Fruit fly (Drosophila melanogaster) whole organism, embryonic: ENCODE results near the gene CG9360.

Experiments
- CG10366 ChIP-seq: fragments of 200-800 bp; sonication (Bioruptor generic); IDR thresholded peaks from 2 replicates; pipeline ENCODE4 v1.3.6; 2022; ENCODE audit warnings: missing biosample characterization, missing genetic modification characterization
- CG11398 ChIP-seq: fragments of 200-800 bp; sonication (Bioruptor generic); optimal IDR thresholded peaks from 2 replicates; lab custom pipeline; 2016; ENCODE audit warnings: missing biosample characterization, missing genetic modification characterization
- CG11695 ChIP-seq: fragments of 200-800 bp; sonication (Bioruptor generic); IDR thresholded peaks from 3 replicates; pipeline ENCODE4 v1.3.6; 2022; ENCODE audit warnings: missing biosample characterization, missing genetic modification characterization
- CG14014 ChIP-seq: fragments of 200-800 bp; sonication (Bioruptor generic); IDR thresholded peaks from 2 replicates; pipeline ENCODE4 v1.3.6; 2022; ENCODE audit warnings: missing biosample characterization, missing genetic modification characterization
- CG17912 ChIP-seq: fragments of 200-800 bp; sonication (Bioruptor generic); optimal IDR thresholded peaks from 2 replicates; lab custom pipeline; 2018; ENCODE audit warnings: missing biosample characterization, mild to moderate bottlenecking, missing genetic modification characterization
- CG18011 ChIP-seq: fragments of 200-800 bp; sonication (Bioruptor generic); optimal IDR thresholded peaks from 2 replicates; lab custom pipeline; 2017; ENCODE audit warnings: missing biosample characterization, missing genetic modification characterization, mild to moderate bottlenecking, moderate library complexity, missing genotype
- CG18476 ChIP-seq: fragments of 200-800 bp; sonication (Bioruptor generic); optimal IDR thresholded peaks from 2 replicates; lab custom pipeline; 2016; ENCODE audit warnings: missing biosample characterization, mild to moderate bottlenecking, missing genetic modification characterization
- CG32772 ChIP-seq: fragments of 200-800 bp; sonication (Bioruptor generic); IDR thresholded peaks from 2 replicates; pipeline ENCODE4 v1.3.6; 2022; ENCODE audit warnings: missing biosample characterization, missing genetic modification characterization
- CG4707 ChIP-seq: fragments of 200-800 bp; sonication (Bioruptor generic); optimal IDR thresholded peaks from 2 replicates; lab custom pipeline; 2018; ENCODE audit warnings: missing biosample characterization, mild to moderate bottlenecking, missing genetic modification characterization, moderate library complexity
- CG5245 ChIP-seq: fragments of 200-800 bp; sonication (Bioruptor generic); optimal IDR thresholded peaks from 3 replicates; lab custom pipeline; 2016; ENCODE audit warnings: missing biosample characterization, missing genetic modification characterization
- CG6654 ChIP-seq: fragments of 200-800 bp; sonication (Bioruptor generic); optimal IDR thresholded peaks from 2 replicates; lab custom pipeline; 2017; ENCODE audit warnings: missing biosample characterization, mild to moderate bottlenecking, missing genetic modification characterization
- CG7357 ChIP-seq: fragments of 200-800 bp; sonication (Bioruptor generic); IDR thresholded peaks from 3 replicates; pipeline ENCODE4 v1.3.6; 2022; ENCODE audit warnings: missing biosample characterization, missing genetic modification characterization
- CG7372 ChIP-seq: fragments of 200-800 bp; sonication (Bioruptor generic); IDR thresholded peaks from 2 replicates; pipeline ENCODE4 v1.3.6; 2022; ENCODE audit warnings: missing biosample characterization, missing genetic modification characterization
- CG7963 ChIP-seq: fragments of 200-800 bp; sonication (Bioruptor generic); IDR thresholded peaks from 3 replicates; pipeline ENCODE4 v1.3.6; 2022; ENCODE audit warnings: missing biosample characterization, missing genetic modification characterization; ENCODE audit not compliant: partially characterized antibody
- CG9437 ChIP-seq: fragments of 200-800 bp; sonication (Bioruptor generic); optimal IDR thresholded peaks from 2 replicates; lab custom pipeline; 2018; ENCODE audit warnings: missing biosample characterization, mild to moderate bottlenecking, missing genetic modification characterization
- CHES-1-like ChIP-seq: fragments of 200-800 bp; sonication (Bioruptor generic); optimal IDR thresholded peaks from 2 replicates; lab custom pipeline; 2016; ENCODE audit warnings: missing biosample characterization, missing genetic modification characterization
- Dref ChIP-seq: fragments of 200-800 bp; sonication (Bioruptor generic); IDR thresholded peaks from 2 replicates; pipeline ENCODE4 v1.3.6; 2022; ENCODE audit warnings: missing biosample characterization, missing genetic modification characterization
- Fer1 ChIP-seq: fragments of 200-800 bp; sonication (Bioruptor generic); optimal IDR thresholded peaks from 2 replicates; lab custom pipeline; 2017; ENCODE audit warnings: missing biosample characterization, mild to moderate bottlenecking, missing genetic modification characterization
- Fer3 ChIP-seq: fragments of 200-800 bp; sonication (Bioruptor generic); optimal IDR thresholded peaks from 2 replicates; lab custom pipeline; 2018; ENCODE audit warnings: missing biosample characterization, mild to moderate bottlenecking, missing genetic modification characterization, moderate library complexity
- Hmr ChIP-seq: fragments of 200-800 bp; sonication (Bioruptor generic); optimal IDR thresholded peaks from 3 replicates; lab custom pipeline; 2017; ENCODE audit warnings: mild to moderate bottlenecking, missing biosample characterization, missing genetic modification reagents, missing genetic modification characterization
- Meics ChIP-seq: fragments of 200-800 bp; sonication (Bioruptor generic); optimal IDR thresholded peaks from 2 replicates; lab custom pipeline; 2017; ENCODE audit warnings: missing biosample characterization, mild to moderate bottlenecking, missing genetic modification characterization
- NC2β ChIP-seq: fragments of 200-800 bp; sonication (Bioruptor generic); optimal IDR thresholded peaks from 2 replicates; lab custom pipeline; 2016; ENCODE audit warnings: missing biosample characterization, missing genetic modification characterization
- Nf-YC ChIP-seq: fragments of 200-800 bp; optimal IDR thresholded peaks from 3 replicates; lab custom pipeline; 2019; ENCODE audit warnings: missing biosample characterization, mild to moderate bottlenecking, missing genetic modification characterization, moderate library complexity
- Poxn ChIP-seq: fragments of 200-800 bp; sonication (Bioruptor generic); IDR thresholded peaks from 2 replicates; pipeline ENCODE4 v1.3.6; 2022; ENCODE audit warnings: missing biosample characterization, missing genetic modification characterization
- Sry-δ ChIP-seq: fragments of 200-800 bp; sonication (Bioruptor generic); optimal IDR thresholded peaks from 2 replicates; lab custom pipeline; 2016; ENCODE audit warnings: missing biosample characterization, missing genetic modification characterization
- TFAM ChIP-seq: fragments of 200-800 bp; sonication (Bioruptor generic); optimal IDR thresholded peaks from 2 replicates; lab custom pipeline; 2017; ENCODE audit warnings: missing biosample characterization, missing genetic modification characterization, inconsistent platforms
- abd-A ChIP-seq: fragments of 200-800 bp; sonication (Bioruptor generic); optimal IDR thresholded peaks from 3 replicates; lab custom pipeline; 2019; ENCODE audit warnings: missing biosample characterization, mild to moderate bottlenecking, missing genetic modification characterization, moderate library complexity
- aop ChIP-seq: fragments of 200-800 bp; sonication (Bioruptor generic); IDR thresholded peaks from 2 replicates; pipeline ENCODE4 v1.3.6; 2022; ENCODE audit warnings: missing biosample characterization, missing genetic modification characterization
- corto ChIP-seq: fragments of 200-800 bp; sonication (Bioruptor generic); optimal IDR thresholded peaks from 2 replicates; lab custom pipeline; 2016; ENCODE audit warnings: missing biosample characterization, mild to moderate bottlenecking, missing genetic modification characterization, moderate library complexity
- dan ChIP-seq: fragments of 200-800 bp; sonication (Bioruptor generic); IDR thresholded peaks from 2 replicates; pipeline ENCODE4 v1.3.6; 2022; ENCODE audit warnings: missing biosample characterization, missing genetic modification characterization
- emc ChIP-seq: fragments of 200-800 bp; sonication (Bioruptor generic); optimal IDR thresholded peaks from 2 replicates; lab custom pipeline; 2016; ENCODE audit warnings: missing biosample characterization, missing genetic modification characterization
- fd3F ChIP-seq: fragments of 200-800 bp; sonication (Bioruptor generic); optimal IDR thresholded peaks from 2 replicates; lab custom pipeline; 2018; ENCODE audit warnings: missing biosample characterization, mild to moderate bottlenecking, missing genetic modification characterization, moderate library complexity
- gfzf ChIP-seq: fragments of 200-800 bp; sonication (Bioruptor generic); optimal IDR thresholded peaks from 2 replicates; lab custom pipeline; 2016; ENCODE audit warnings: missing biosample characterization, mild to moderate bottlenecking, missing genetic modification characterization, moderate library complexity
- h ChIP-seq: fragments of >200 bp; optimal IDR thresholded peaks from 2 replicates; lab custom pipeline; 2017
- hb ChIP-seq: fragments of 200-800 bp; sonication (Bioruptor generic); IDR thresholded peaks from 3 replicates; pipeline ENCODE4 v1.3.6; 2022; ENCODE audit warnings: missing biosample characterization, missing genetic modification characterization; ENCODE audit not compliant: partially characterized antibody
- hkb ChIP-seq, 2 experiments: fragments of 200-800 bp in 1 of 2; fragments of >200 bp in 1 of 2; sonication (Bioruptor generic) in 1 of 2; IDR thresholded peaks in 1 of 2; optimal IDR thresholded peaks in 1 of 2; 2 replicates each; pipeline versions ENCODE4 v1.3.6 to Lab custom; 2017 to 2022; ENCODE audit warnings: missing biosample characterization in 1 of 2, missing genetic modification characterization in 1 of 2
- kay ChIP-seq: fragments of 200-800 bp; sonication (Bioruptor generic); optimal IDR thresholded peaks from 2 replicates; lab custom pipeline; 2016; ENCODE audit warnings: missing biosample characterization, missing genetic modification characterization
- klu ChIP-seq: fragments of 200-800 bp; sonication (Bioruptor generic); IDR thresholded peaks from 2 replicates; pipeline ENCODE4 v1.3.6; 2022; ENCODE audit warnings: missing biosample characterization, missing genetic modification characterization
- lbe ChIP-seq: fragments of 200-800 bp; sonication (Bioruptor generic); optimal IDR thresholded peaks from 2 replicates; lab custom pipeline; 2016; ENCODE audit warnings: missing biosample characterization, mild to moderate bottlenecking, missing genetic modification characterization
- lilli ChIP-seq: fragments of 200-800 bp; sonication (Bioruptor generic); optimal IDR thresholded peaks from 3 replicates; lab custom pipeline; 2016; ENCODE audit warnings: missing biosample characterization, missing genetic modification characterization
- mam ChIP-seq: fragments of 200-800 bp; sonication (Bioruptor generic); optimal IDR thresholded peaks from 3 replicates; lab custom pipeline; 2016; ENCODE audit warnings: missing biosample characterization, missing genetic modification characterization
- mld ChIP-seq: fragments of 200-800 bp; sonication (Bioruptor generic); IDR thresholded peaks from 3 replicates; pipeline ENCODE4 v1.3.6; 2022; ENCODE audit warnings: missing biosample characterization, missing genetic modification characterization; ENCODE audit not compliant: partially characterized antibody
- nom ChIP-seq: fragments of 200-800 bp; sonication (Bioruptor generic); optimal IDR thresholded peaks from 2 replicates; lab custom pipeline; 2017; ENCODE audit warnings: missing biosample characterization, missing genetic modification characterization, mild to moderate bottlenecking, moderate library complexity, missing genetic modification reagents
- sd ChIP-seq: fragments of 200-800 bp; sonication (Bioruptor generic); optimal IDR thresholded peaks from 3 replicates; lab custom pipeline; 2018; ENCODE audit warnings: missing biosample characterization, mild to moderate bottlenecking, missing genetic modification characterization, moderate library complexity
- sqz ChIP-seq: fragments of 200-800 bp; sonication (Bioruptor generic); optimal IDR thresholded peaks from 3 replicates; lab custom pipeline; 2018; ENCODE audit warnings: missing biosample characterization, mild to moderate bottlenecking, missing genetic modification characterization
- tio ChIP-seq: fragments of 200-800 bp; sonication (Bioruptor generic); optimal IDR thresholded peaks from 2 replicates; lab custom pipeline; 2017; ENCODE audit warnings: missing biosample characterization, missing genetic modification characterization, inconsistent platforms
- tna ChIP-seq: fragments of 200-800 bp; sonication (Bioruptor generic); IDR thresholded peaks from 2 replicates; pipeline ENCODE4 v1.3.6; 2022; ENCODE audit warnings: missing biosample characterization, missing genetic modification characterization; ENCODE audit not compliant: partially characterized antibody
- twi ChIP-seq: fragments of 200-800 bp; optimal IDR thresholded peaks from 2 replicates; lab custom pipeline; 2019; ENCODE audit warnings: missing biosample characterization, mild to moderate bottlenecking, missing genetic modification characterization, moderate library complexity

The CG9360 gene

dm6 chrX:11714529-11715262 lies 49.7 kb downstream of the CG9360 start (continued):
- TF ChIP-seq CG10366: peak; percentile 58
- no peak for TF ChIP-seq TFAM (GFP tag; lab: Kevin White, UChicago)
- no peak for TF ChIP-seq mld (GFP tag; lab: Robert Waterston, UW)
- TF ChIP-seq CG4707 (GFP tag; lab: Kevin White, UChicago): peak; percentile 32
- peak; percentile 40 for TF ChIP-seq Sry-δ (GFP tag; lab: Kevin White, UChicago)
- TF ChIP-seq hkb (optimal IDR thresholded peaks at IDR 0.05; lab: Kevin White, UChicago): no peak
- peak; percentile 68 for TF ChIP-seq hkb (GFP tag; IDR thresholded peaks at IDR 0.05; lab: Robert Waterston, UW)
- TF ChIP-seq CG7963 (GFP tag; lab: Robert Waterston, UW): 0 out of 3 replicates have a peak, but pooled peaks have one; percentile 57
- peak; percentile 21; the same call in 1 of the 2 replicates for TF ChIP-seq Dref
- TF ChIP-seq klu (GFP tag; lab: Robert Waterston, UW): no peak
- TF ChIP-seq twi (tag; lab: Kevin White, UChicago): peak; percentile 39
- TF ChIP-seq CG7357 (GFP tag; lab: Robert Waterston, UW): peak; percentile 46; the same call in 1 of the 3 replicates
- TF ChIP-seq h (lab: Kevin White, UChicago): no peak
- TF ChIP-seq CG5245 (GFP tag; lab: Kevin White, UChicago): no peak
- no peak for TF ChIP-seq tna (GFP tag; lab: Robert Waterston, UW)
- TF ChIP-seq emc (GFP tag; lab: Kevin White, UChicago): peak; percentile 46
- TF ChIP-seq nom (GFP tag; lab: Kevin White, UChicago): peak; percentile 53
- peak; percentile 9 for TF ChIP-seq CG6654 (GFP tag; lab: Kevin White, UChicago)
- TF ChIP-seq NC2β: peak; percentile 23
- no peak for TF ChIP-seq gfzf (GFP tag; lab: Kevin White, UChicago)
- peak; percentile 78 for TF ChIP-seq CG11398 (GFP tag; lab: Kevin White, UChicago)
- no peak for TF ChIP-seq tio
- 0 out of 2 replicates have a peak, but pooled peaks have one; percentile 30 for TF ChIP-seq CG7372 (GFP tag; lab: Robert Waterston, UW)
- peak; percentile 22 for TF ChIP-seq abd-A (tag; lab: Kevin White, UChicago)
- peak; percentile 89 for TF ChIP-seq CHES-1-like (GFP tag; lab: Kevin White, UChicago)
- peak; percentile 50 for TF ChIP-seq lilli (GFP tag; lab: Kevin White, UChicago)
- peak; percentile 41; the same call in 1 of the 2 replicates for TF ChIP-seq Poxn (GFP tag; lab: Robert Waterston, UW)
- TF ChIP-seq lbe: peak; percentile 27
- TF ChIP-seq hb: no peak
- peak; percentile 32 for TF ChIP-seq CG17912
- peak; percentile 20 for TF ChIP-seq CG18476 (GFP tag; lab: Kevin White, UChicago)
- TF ChIP-seq Fer1: peak; percentile 72
- TF ChIP-seq Meics (GFP tag; lab: Kevin White, UChicago): peak; percentile 82
- TF ChIP-seq Nf-YC (tag; lab: Kevin White, UChicago): peak; percentile 67
- peak; percentile 42 for TF ChIP-seq CG9437 (GFP tag; lab: Kevin White, UChicago)
- TF ChIP-seq Fer3: peak; percentile 64
- peak; percentile 53 for TF ChIP-seq CG32772 (GFP tag; lab: Robert Waterston, UW)
- peak; percentile 48 for TF ChIP-seq mam (GFP tag; lab: Kevin White, UChicago)
- TF ChIP-seq aop (GFP tag; lab: Robert Waterston, UW): 0 out of 2 replicates have a peak, but pooled peaks have one; percentile 2
- TF ChIP-seq CG14014 (GFP tag; lab: Robert Waterston, UW): peak; percentile 76
- no peak for TF ChIP-seq corto (GFP tag; lab: Kevin White, UChicago)
- TF ChIP-seq CG11695 (GFP tag; lab: Robert Waterston, UW): peak; percentile 75
- no peak for TF ChIP-seq kay (GFP tag; lab: Kevin White, UChicago)
- TF ChIP-seq Hmr (GFP tag; lab: Kevin White, UChicago): peak; percentile 77
- peak; percentile 64 for TF ChIP-seq CG18011
- TF ChIP-seq fd3F (GFP tag; lab: Kevin White, UChicago): peak; percentile 46
- peak; percentile 46 for TF ChIP-seq sqz (GFP tag; lab: Kevin White, UChicago)
- TF ChIP-seq sd (tag; lab: Kevin White, UChicago): peak; percentile 1
- no peak for TF ChIP-seq dan (GFP tag; lab: Robert Waterston, UW)
